Worm (Caenorhabditis elegans) whole organism, midembryonic: ENCODE results near the gene lpl-1.

ENCODE experiments used
- T22C8.4 ChIP-seq: fragments of 200-800 bp; sonication (Bioruptor generic); IDR thresholded peaks from 2 replicates; pipeline ENCODE4 v1.3.6; 2022; ENCODE audit warnings: missing genetic modification characterization, missing compliant biosample characterization
- cog-1 ChIP-seq: sonication (generic microtip); optimal IDR thresholded peaks from 2 replicates; lab custom pipeline; 2016; ENCODE audit warnings: missing genetic modification characterization, missing compliant biosample characterization
- flt-1 ChIP-seq: fragments of 200-800 bp; sonication (Bioruptor generic); IDR thresholded peaks from 2 replicates; pipeline ENCODE4 v1.3.6; 2022; ENCODE audit warnings: missing genetic modification characterization, missing compliant biosample characterization
- klf-2 ChIP-seq: fragments of 200-800 bp; sonication (Bioruptor generic); conservative IDR thresholded peaks from 2 replicates; pipeline ENCODE4 v1.3.6; 2022; ENCODE audit warnings: missing genetic modification reagents, missing genetic modification characterization, missing compliant biosample characterization
- med-1 ChIP-seq: sonication (generic microtip); optimal IDR thresholded peaks from 2 replicates; lab custom pipeline; 2017; ENCODE audit warnings: missing genetic modification characterization, mild to moderate bottlenecking, missing compliant biosample characterization, antibody characterized with exemption, missing genetic modification reagents; ENCODE audit not compliant: insufficient read depth
- ref-1 ChIP-seq: fragments of 200-800 bp; sonication (Bioruptor generic); conservative IDR thresholded peaks from 2 replicates; pipeline ENCODE4 v1.3.6; 2022; ENCODE audit warnings: missing genetic modification reagents, missing genetic modification characterization, missing compliant biosample characterization
- tab-1 ChIP-seq: fragments of 200-800 bp; sonication (Bioruptor generic); IDR thresholded peaks from 2 replicates; pipeline ENCODE4 v1.3.6; 2022; ENCODE audit warnings: missing genetic modification characterization, missing compliant biosample characterization
- ztf-23 ChIP-seq: fragments of 200-800 bp; sonication (Bioruptor generic); IDR thresholded peaks from 2 replicates; pipeline ENCODE4 v1.3.6; 2022; ENCODE audit warnings: missing genetic modification reagents, missing genetic modification characterization, missing compliant biosample characterization
- ztf-29 ChIP-seq: fragments of 200-800 bp; sonication (Bioruptor generic); IDR thresholded peaks from 2 replicates; pipeline ENCODE4 v1.3.6; 2022; ENCODE audit warnings: missing genetic modification reagents, missing genetic modification characterization, missing compliant biosample characterization

DNA sequence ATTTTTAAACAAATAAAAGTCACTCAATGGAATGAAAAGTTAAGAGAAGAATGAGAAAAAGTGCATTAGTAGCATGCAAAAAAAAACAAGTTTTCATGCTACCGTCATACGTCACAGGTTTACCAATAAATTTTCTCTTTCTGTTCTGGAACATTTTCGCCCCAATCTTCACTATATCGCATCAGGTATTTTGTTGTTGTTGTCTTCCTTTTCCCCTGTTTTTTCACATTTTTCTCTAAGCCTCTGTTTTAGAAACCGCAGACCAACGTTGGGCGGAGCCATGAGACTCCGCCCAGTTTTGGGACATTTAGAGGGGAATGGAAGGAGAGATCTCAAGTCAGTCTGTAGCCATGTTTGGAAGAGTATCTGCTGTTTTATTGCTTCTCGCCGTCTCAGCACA, 5.5 kb downstream of the lpl-1 start, which contains the start of gene msa-1:
- no peak for TF ChIP-seq T22C8.4 (GFP tag; lab: Robert Waterston, UW)
- TF ChIP-seq ref-1 (GFP tag; lab: Robert Waterston, UW) = no peak
- no peak for TF ChIP-seq klf-2 (GFP tag; lab: Robert Waterston, UW)
- TF ChIP-seq flt-1 (GFP tag; lab: Robert Waterston, UW) = no peak
- no peak for TF ChIP-seq med-1 (GFP tag; lab: Kevin White, UChicago)
- TF ChIP-seq ztf-29 (GFP tag; lab: Robert Waterston, UW) = no peak
- TF ChIP-seq tab-1 (GFP tag; lab: Robert Waterston, UW) = no peak
- TF ChIP-seq cog-1 (tag; lab: Kevin White, UChicago) = no peak
- TF ChIP-seq ztf-23 (GFP tag; lab: Robert Waterston, UW) = no peak
